Fruit fly (Drosophila melanogaster) whole organism, embryonic: ENCODE measurements around the gene CG44329.

Experiments
- Ada2b ChIP-seq: fragments of 200-800 bp; sonication (Bioruptor generic); IDR thresholded peaks from 2 replicates; pipeline ENCODE4 v1.3.6; 2022; ENCODE audit warnings: missing biosample characterization, missing genetic modification characterization
- Bteb2 ChIP-seq: fragments of 200-800 bp; sonication (Bioruptor generic); optimal IDR thresholded peaks from 2 replicates; lab custom pipeline; 2016; ENCODE audit warnings: missing biosample characterization, missing genetic modification characterization
- CG10321 ChIP-seq: fragments of 200-800 bp; sonication (Bioruptor generic); IDR thresholded peaks from 2 replicates; pipeline ENCODE4 v1.3.6; 2022; ENCODE audit warnings: missing biosample characterization, missing genetic modification characterization
- CG10543 ChIP-seq: fragments of 200-800 bp; sonication (Bioruptor generic); optimal IDR thresholded peaks from 3 replicates; lab custom pipeline; 2017; ENCODE audit warnings: missing biosample characterization, mild to moderate bottlenecking, missing genetic modification characterization, moderate library complexity
- CG12391 ChIP-seq: fragments of 200-800 bp; sonication (Bioruptor generic); optimal IDR thresholded peaks from 3 replicates; lab custom pipeline; 2018; ENCODE audit warnings: missing biosample characterization, mild to moderate bottlenecking, missing genetic modification characterization, moderate library complexity
- CG12942 ChIP-seq: fragments of 200-800 bp; sonication (Bioruptor generic); optimal IDR thresholded peaks from 3 replicates; lab custom pipeline; 2016; ENCODE audit warnings: missing biosample characterization, missing genetic modification characterization
- CG15011 ChIP-seq: fragments of 200-800 bp; sonication (Bioruptor generic); optimal IDR thresholded peaks from 3 replicates; lab custom pipeline; 2018; ENCODE audit warnings: missing biosample characterization, mild to moderate bottlenecking, missing genetic modification characterization
- CG16815 ChIP-seq: fragments of 200-800 bp; sonication (Bioruptor generic); optimal IDR thresholded peaks from 3 replicates; lab custom pipeline; 2017; ENCODE audit warnings: missing biosample characterization, mild to moderate bottlenecking, missing genetic modification characterization
- CG31388 ChIP-seq: fragments of 200-800 bp; sonication (Bioruptor generic); optimal IDR thresholded peaks from 2 replicates; lab custom pipeline; 2016; ENCODE audit warnings: missing biosample characterization, missing genetic modification characterization
- CG32772 ChIP-seq: fragments of 200-800 bp; sonication (Bioruptor generic); IDR thresholded peaks from 2 replicates; pipeline ENCODE4 v1.3.6; 2022; ENCODE audit warnings: missing biosample characterization, missing genetic modification characterization
- CG3407 ChIP-seq: fragments of 200-800 bp; sonication (Bioruptor generic); optimal IDR thresholded peaks from 2 replicates; lab custom pipeline; 2018; ENCODE audit warnings: missing biosample characterization, mild to moderate bottlenecking, missing genetic modification characterization
- CG43689 ChIP-seq: fragments of 200-800 bp; sonication (Bioruptor generic); IDR thresholded peaks from 2 replicates; pipeline ENCODE4 v1.3.6; 2022; ENCODE audit warnings: missing biosample characterization, missing genetic modification characterization
- CG4730 ChIP-seq: fragments of 200-800 bp; sonication (Bioruptor generic); IDR thresholded peaks from 2 replicates; pipeline ENCODE4 v1.3.6; 2022; ENCODE audit warnings: missing biosample characterization, missing genetic modification characterization
- CG7271 ChIP-seq: fragments of 200-800 bp; sonication (Bioruptor generic); optimal IDR thresholded peaks from 2 replicates; lab custom pipeline; 2018; ENCODE audit warnings: missing biosample characterization, mild to moderate bottlenecking, missing genetic modification characterization, moderate library complexity
- CG8924 ChIP-seq: fragments of 200-800 bp; optimal IDR thresholded peaks from 3 replicates; lab custom pipeline; 2019; ENCODE audit warnings: missing biosample characterization, mild to moderate bottlenecking, missing genetic modification characterization, moderate library complexity
- CrebB ChIP-seq: fragments of 200-800 bp; sonication (Bioruptor generic); optimal IDR thresholded peaks from 3 replicates; lab custom pipeline; 2018; ENCODE audit warnings: missing biosample characterization, mild to moderate bottlenecking, missing genetic modification characterization
- Dek ChIP-seq: fragments of 200-800 bp; sonication (Bioruptor generic); optimal IDR thresholded peaks from 3 replicates; lab custom pipeline; 2019; ENCODE audit warnings: missing biosample characterization, mild to moderate bottlenecking, missing genetic modification characterization, moderate library complexity
- Doc3 ChIP-seq: fragments of 200-800 bp; sonication (Bioruptor generic); IDR thresholded peaks from 3 replicates; pipeline ENCODE4 v1.3.6; 2022; ENCODE audit warnings: missing biosample characterization, missing genetic modification characterization; ENCODE audit not compliant: partially characterized antibody
- Elba2 ChIP-seq: fragments of 200-800 bp; sonication (Bioruptor generic); optimal IDR thresholded peaks from 3 replicates; lab custom pipeline; 2016; ENCODE audit warnings: missing biosample characterization, missing genetic modification characterization
- Ets65A ChIP-seq: fragments of 200-800 bp; sonication (Bioruptor generic); peaks from one replicate; lab custom pipeline; 2016; ENCODE audit warnings: missing biosample characterization, missing genetic modification characterization
- H2.0 ChIP-seq: fragments of 200-800 bp; sonication (Bioruptor generic); IDR thresholded peaks from 2 replicates; pipeline ENCODE4 v1.3.6; 2022; ENCODE audit warnings: missing biosample characterization, missing genetic modification characterization
- HmgD ChIP-seq: fragments of 200-800 bp; sonication (Bioruptor generic); optimal IDR thresholded peaks from 3 replicates; lab custom pipeline; 2016; ENCODE audit warnings: missing biosample characterization, missing genetic modification characterization
- Hsf ChIP-seq: fragments of 200-800 bp; sonication (Bioruptor generic); optimal IDR thresholded peaks from 3 replicates; lab custom pipeline; 2016; ENCODE audit warnings: missing biosample characterization, missing genetic modification characterization
- MTF-1 ChIP-seq: fragments of 200-800 bp; sonication (Bioruptor generic); optimal IDR thresholded peaks from 2 replicates; lab custom pipeline; 2018; ENCODE audit warnings: missing biosample characterization, mild to moderate bottlenecking, missing genetic modification characterization, borderline replicate concordance
- Mad ChIP-seq: fragments of 200-800 bp; sonication (Bioruptor generic); optimal IDR thresholded peaks from 2 replicates; lab custom pipeline; 2016; ENCODE audit warnings: missing biosample characterization, missing genetic modification characterization
- Nf-YA ChIP-seq: fragments of 200-800 bp; sonication (Bioruptor generic); IDR thresholded peaks from 2 replicates; pipeline ENCODE4 v1.3.6; 2022; ENCODE audit warnings: missing biosample characterization, missing genetic modification characterization
- Pdp1 ChIP-seq, 2 experiments: fragments of 200-800 bp; sonication (Bioruptor generic); optimal IDR thresholded peaks; 3 replicates each; lab custom pipeline; 2016; ENCODE audit warnings: missing biosample characterization in 2 of 2, missing genetic modification characterization in 2 of 2, mild to moderate bottlenecking in 1 of 2, moderate library complexity in 1 of 2
- Ssrp ChIP-seq: fragments of 200-800 bp; sonication (Bioruptor generic); optimal IDR thresholded peaks from 2 replicates; lab custom pipeline; 2018; ENCODE audit warnings: missing biosample characterization, mild to moderate bottlenecking, missing genetic modification characterization, moderate library complexity
- Taf1 ChIP-seq: fragments of 200-800 bp; sonication (Bioruptor generic); IDR thresholded peaks from 2 replicates; pipeline ENCODE4 v1.3.6; 2022; ENCODE audit warnings: missing biosample characterization, missing genetic modification characterization
- Tbp ChIP-seq: fragments of >200 bp; optimal IDR thresholded peaks from 2 replicates; lab custom pipeline; 2018; ENCODE audit warnings: missing biosample characterization, missing genetic modification characterization
- Xbp1 ChIP-seq: fragments of 200-800 bp; sonication (Bioruptor generic); optimal IDR thresholded peaks from 3 replicates; lab custom pipeline; 2016; ENCODE audit warnings: missing biosample characterization, mild to moderate bottlenecking, missing genetic modification characterization
- abd-A ChIP-seq: fragments of 200-800 bp; sonication (Bioruptor generic); optimal IDR thresholded peaks from 3 replicates; lab custom pipeline; 2019; ENCODE audit warnings: missing biosample characterization, mild to moderate bottlenecking, missing genetic modification characterization, moderate library complexity
- amos ChIP-seq: fragments of 200-800 bp; sonication (Bioruptor generic); IDR thresholded peaks from 2 replicates; pipeline ENCODE4 v1.3.6; 2022; ENCODE audit warnings: missing biosample characterization, missing genetic modification characterization; ENCODE audit not compliant: partially characterized antibody
- aop ChIP-seq: fragments of 200-800 bp; sonication (Bioruptor generic); IDR thresholded peaks from 2 replicates; pipeline ENCODE4 v1.3.6; 2022; ENCODE audit warnings: missing biosample characterization, missing genetic modification characterization
- croc ChIP-seq: fragments of 200-800 bp; sonication (Bioruptor generic); conservative IDR thresholded peaks from 3 replicates; pipeline ENCODE4 v1.3.6; 2022; ENCODE audit warnings: missing biosample characterization, missing genetic modification characterization
- danr ChIP-seq: fragments of 200-800 bp; sonication (Bioruptor generic); IDR thresholded peaks from 2 replicates; pipeline ENCODE4 v1.3.6; 2022; ENCODE audit warnings: missing biosample characterization, missing genetic modification characterization
- disco-r ChIP-seq: fragments of 200-800 bp; sonication (Bioruptor generic); optimal IDR thresholded peaks from 2 replicates; lab custom pipeline; 2016; ENCODE audit warnings: missing biosample characterization, missing genetic modification characterization
- exex ChIP-seq: fragments of 200-800 bp; sonication (Bioruptor generic); optimal IDR thresholded peaks from 4 replicates; lab custom pipeline; 2018; ENCODE audit warnings: missing biosample characterization, mild to moderate bottlenecking, missing genetic modification characterization, moderate library complexity
- hbn ChIP-seq: fragments of 200-800 bp; sonication (Bioruptor generic); IDR thresholded peaks from 2 replicates; pipeline ENCODE4 v1.3.6; 2022; ENCODE audit warnings: missing biosample characterization, missing genetic modification characterization; ENCODE audit not compliant: partially characterized antibody
- inv ChIP-seq: fragments of 200-800 bp; sonication (Bioruptor generic); IDR thresholded peaks from 2 replicates; pipeline ENCODE4 v1.3.6; 2022; ENCODE audit warnings: missing biosample characterization, missing genetic modification characterization; ENCODE audit not compliant: partially characterized antibody
- jumu ChIP-seq: fragments of 200-800 bp; sonication (Bioruptor generic); optimal IDR thresholded peaks from 3 replicates; lab custom pipeline; 2016; ENCODE audit warnings: missing biosample characterization, missing genetic modification characterization
- lab ChIP-seq: fragments of 200-800 bp; sonication (Bioruptor generic); optimal IDR thresholded peaks from 3 replicates; lab custom pipeline; 2017; ENCODE audit warnings: missing biosample characterization, missing genetic modification characterization, mild to moderate bottlenecking, moderate library complexity, missing genetic modification reagents
- nmo ChIP-seq: fragments of 200-800 bp; sonication (Bioruptor generic); optimal IDR thresholded peaks from 2 replicates; lab custom pipeline; 2018; ENCODE audit warnings: missing biosample characterization, mild to moderate bottlenecking, missing genetic modification characterization, moderate library complexity
- rib ChIP-seq: fragments of 200-800 bp; sonication (Bioruptor generic); IDR thresholded peaks from 2 replicates; pipeline ENCODE4 v1.3.6; 2022; ENCODE audit warnings: missing biosample characterization, missing genetic modification characterization
- slbo ChIP-seq: fragments of 200-800 bp; sonication (Bioruptor generic); IDR thresholded peaks from 2 replicates; pipeline ENCODE4 v1.3.6; 2022; ENCODE audit warnings: missing biosample characterization, missing genetic modification characterization
- so ChIP-seq: fragments of 200-800 bp; sonication (Bioruptor generic); IDR thresholded peaks from 3 replicates; pipeline ENCODE4 v1.3.6; 2022; ENCODE audit warnings: missing biosample characterization, missing genetic modification characterization
- sob ChIP-seq: fragments of 200-800 bp; sonication (Bioruptor generic); IDR thresholded peaks from 2 replicates; pipeline ENCODE4 v1.3.6; 2022; ENCODE audit warnings: missing biosample characterization, missing genetic modification characterization
- usp ChIP-seq: fragments of >200 bp; optimal IDR thresholded peaks from 2 replicates; lab custom pipeline; 2017; ENCODE audit warnings: missing biosample characterization, missing genetic modification characterization

CG44329 gene

DNA sequence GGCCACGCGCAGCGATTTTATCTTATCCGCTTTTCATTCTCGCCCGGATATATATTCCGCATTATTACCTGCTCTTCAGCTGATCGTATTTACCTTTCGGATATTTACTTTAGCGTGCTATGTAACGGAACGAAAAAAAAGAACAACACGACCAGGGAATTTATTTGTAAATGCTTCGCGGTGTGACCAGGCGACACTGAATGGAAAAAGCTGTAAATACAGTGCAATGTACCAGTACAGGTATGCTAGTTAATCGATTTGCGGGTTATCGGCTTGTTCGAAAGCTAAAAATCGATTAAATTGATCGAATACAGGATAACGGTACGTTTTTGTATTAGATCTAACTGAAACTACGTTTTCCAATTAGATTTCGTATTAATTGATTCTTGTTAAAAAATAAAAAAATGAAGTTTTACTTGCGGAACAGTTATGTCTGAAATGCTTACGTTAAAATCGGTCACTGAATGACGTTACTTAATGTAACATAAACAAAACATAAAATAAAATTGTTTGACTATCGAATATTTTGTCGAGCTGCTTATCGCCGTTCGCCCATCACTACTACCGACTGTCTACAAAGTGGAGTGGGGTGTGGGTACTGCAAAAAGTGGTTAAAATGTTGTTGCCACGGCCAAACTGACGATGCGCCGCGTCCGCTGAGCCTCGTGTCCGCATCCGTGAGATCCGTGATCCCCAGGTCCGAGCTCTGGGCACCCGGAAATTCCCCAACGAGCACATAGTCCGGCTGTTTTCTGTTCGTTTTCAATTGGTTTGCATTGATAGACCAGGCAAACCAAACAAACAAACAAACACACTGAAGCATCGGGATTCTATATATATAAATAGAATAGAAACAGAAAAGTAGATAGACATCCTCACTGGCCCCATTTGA, 48.5 kb downstream of the CG44329 start, which contains the start of the genes MAPk-Ak2 and CG42699 (continued):
- TF ChIP-seq CG15011 (GFP tag; lab: Kevin White, UChicago) = peak; percentile 77
- TF ChIP-seq CrebB (tag; lab: Kevin White, UChicago) = peak; percentile 87
- peak; percentile 86 for TF ChIP-seq so (GFP tag; lab: Robert Waterston, UW)
- peak; percentile 54 for TF ChIP-seq Bteb2 (GFP tag; lab: Kevin White, UChicago)
- peak; percentile 43 for TF ChIP-seq CG12391 (tag; lab: Kevin White, UChicago)
- TF ChIP-seq Ets65A (GFP tag; lab: Kevin White, UChicago) = peak; percentile 55
- peak; percentile 57; the same call in 1 of the 2 replicates for TF ChIP-seq danr (GFP tag; lab: Robert Waterston, UW)
- no peak for TF ChIP-seq Ssrp (tag; lab: Kevin White, UChicago)
- TF ChIP-seq nmo (GFP tag; lab: Kevin White, UChicago) = peak; percentile 46
- TF ChIP-seq CG16815 = no peak
- peak; percentile 68 for TF ChIP-seq disco-r
- TF ChIP-seq croc (GFP tag; lab: Robert Waterston, UW) = no peak
- TF ChIP-seq CG10543 (GFP tag; lab: Kevin White, UChicago) = peak; percentile 96
- no peak for TF ChIP-seq CG31388 (GFP tag; lab: Kevin White, UChicago)
- peak; percentile 67 for TF ChIP-seq amos (GFP tag; lab: Robert Waterston, UW)
- TF ChIP-seq CG10321 (GFP tag; lab: Robert Waterston, UW) = peak; percentile 62
- TF ChIP-seq rib (GFP tag; lab: Robert Waterston, UW) = 0 out of 2 replicates have a peak, but pooled peaks have one; percentile 15
- peak; percentile 50 for TF ChIP-seq abd-A
- TF ChIP-seq Elba2 = no peak
- peak; percentile 46; the same call in 1 of the 3 replicates for TF ChIP-seq Doc3 (GFP tag; lab: Robert Waterston, UW)
- peak; percentile 90 for TF ChIP-seq CG3407 (GFP tag; lab: Kevin White, UChicago)
- TF ChIP-seq sob (GFP tag; lab: Robert Waterston, UW) = peak; percentile 79
- TF ChIP-seq Mad = peak; percentile 49
- TF ChIP-seq aop (GFP tag; lab: Robert Waterston, UW) = 0 out of 2 replicates have a peak, but pooled peaks have one; percentile 22
- peak; percentile 7; the same call in 1 of the 2 replicates for TF ChIP-seq CG4730 (GFP tag; lab: Robert Waterston, UW)
- TF ChIP-seq CG43689 (GFP tag; lab: Robert Waterston, UW) = peak; percentile 54
- TF ChIP-seq CG32772 (GFP tag; lab: Robert Waterston, UW) = peak; percentile 45; the same call in 1 of the 2 replicates
- TF ChIP-seq slbo (GFP tag; lab: Robert Waterston, UW) = peak; percentile 51; the same call in 1 of the 2 replicates
- TF ChIP-seq exex (tag; lab: Kevin White, UChicago) = peak; percentile 73
- TF ChIP-seq Tbp (GFP tag; lab: Kevin White, UChicago) = no peak
- TF ChIP-seq CG8924 (tag; lab: Kevin White, UChicago) = peak; percentile 60
- peak; percentile 54 for TF ChIP-seq inv
- TF ChIP-seq jumu = peak; percentile 75
- no peak for TF ChIP-seq H2.0 (GFP tag; lab: Robert Waterston, UW)
- peak; percentile 0 for TF ChIP-seq Xbp1 (GFP tag; lab: Kevin White, UChicago)
- TF ChIP-seq Pdp1 (GFP tag; optimal IDR thresholded peaks at IDR 0.05; lab: Kevin White, UChicago) = peak; percentile 68 to 88
- TF ChIP-seq hbn (GFP tag; lab: Robert Waterston, UW) = 0 out of 2 replicates have a peak, but pooled peaks have one; percentile 18
- TF ChIP-seq Dek (tag; lab: Kevin White, UChicago) = peak; percentile 80
- TF ChIP-seq Hsf (GFP tag; lab: Kevin White, UChicago) = peak; percentile 25
- peak; percentile 25 for TF ChIP-seq CG7271 (tag; lab: Kevin White, UChicago)
- TF ChIP-seq lab (GFP tag; lab: Kevin White, UChicago) = peak; percentile 92
- TF ChIP-seq MTF-1 (GFP tag; lab: Kevin White, UChicago) = peak; percentile 93
- no peak for TF ChIP-seq Ada2b (GFP tag; lab: Robert Waterston, UW)
- TF ChIP-seq HmgD (GFP tag; lab: Kevin White, UChicago) = peak; percentile 60
- peak; percentile 79 for TF ChIP-seq Nf-YA (GFP tag; lab: Robert Waterston, UW)
- TF ChIP-seq CG12942 = peak; percentile 77
- no peak for TF ChIP-seq usp (GFP tag; lab: Kevin White, UChicago)
- no peak for TF ChIP-seq Taf1 (GFP tag; lab: Robert Waterston, UW)
